Fruit fly (Drosophila melanogaster) whole organism, wandering third instar larva: ENCODE measurements around the gene tadr.

Experiments
- Abd-B ChIP-seq: fragments of >200 bp; optimal IDR thresholded peaks from 2 replicates; lab custom pipeline; 2017; ENCODE audit warnings: missing biosample characterization, missing genetic modification characterization
- CG32264 ChIP-seq: fragments of 200-800 bp; sonication (Bioruptor generic); optimal IDR thresholded peaks from 2 replicates; lab custom pipeline; 2016; ENCODE audit warnings: missing biosample characterization, missing genetic modification characterization
- CG9705 ChIP-seq: fragments of 200-800 bp; sonication (Bioruptor generic); optimal IDR thresholded peaks from 2 replicates; lab custom pipeline; 2018; ENCODE audit warnings: missing biosample characterization, mild to moderate bottlenecking, missing genetic modification characterization
- CrebA ChIP-seq: fragments of 200-800 bp; sonication (Bioruptor generic); optimal IDR thresholded peaks from 2 replicates; lab custom pipeline; 2016; ENCODE audit warnings: missing biosample characterization, mild to moderate bottlenecking, missing genetic modification characterization, borderline replicate concordance
- GATAd ChIP-seq: sonication (Bioruptor generic); optimal IDR thresholded peaks from 2 replicates; lab custom pipeline; 2016; ENCODE audit warnings: missing biosample characterization, missing genetic modification characterization
- Hnf4 ChIP-seq: fragments of 200-800 bp; sonication (Bioruptor generic); optimal IDR thresholded peaks from 2 replicates; lab custom pipeline; 2016; ENCODE audit warnings: missing biosample characterization, mild to moderate bottlenecking, missing genetic modification characterization
- Hr78 ChIP-seq: fragments of >200 bp; optimal IDR thresholded peaks from 2 replicates; lab custom pipeline; 2017; ENCODE audit warnings: missing biosample characterization, missing genetic modification characterization
- Hr83 ChIP-seq: fragments of 200-300 bp; sonication (Bioruptor generic); optimal IDR thresholded peaks from 2 replicates; lab custom pipeline; 2016; ENCODE audit warnings: missing biosample characterization, mild to moderate bottlenecking, missing genetic modification characterization, moderate library complexity; ENCODE audit not compliant: poor library complexity, severe bottlenecking
- Mio ChIP-seq: sonication (Bioruptor generic); optimal IDR thresholded peaks from 2 replicates; lab custom pipeline; 2016; ENCODE audit warnings: missing biosample characterization, missing genetic modification characterization
- Myc ChIP-seq: fragments of >200 bp; optimal IDR thresholded peaks from 2 replicates; lab custom pipeline; 2017
- Rel ChIP-seq, 2 experiments: fragments of 200-800 bp; sonication (Bioruptor generic) in 1 of 2; optimal IDR thresholded peaks; 2 replicates in 1 of 2; 3 replicates in 1 of 2; lab custom pipeline; 2016 to 2019; ENCODE audit warnings: mild to moderate bottlenecking in 2 of 2, missing biosample characterization in 2 of 2, missing genetic modification characterization in 2 of 2, moderate library complexity in 1 of 2
- Sp1 ChIP-seq: fragments of 200-800 bp; sonication (Bioruptor generic); optimal IDR thresholded peaks from 3 replicates; lab custom pipeline; 2019; ENCODE audit warnings: missing biosample characterization, mild to moderate bottlenecking, missing genetic modification characterization, moderate library complexity
- br ChIP-seq: fragments of 200-800 bp; sonication (Bioruptor generic); optimal IDR thresholded peaks from 2 replicates; lab custom pipeline; 2016; ENCODE audit warnings: missing biosample characterization, missing genetic modification characterization
- brk ChIP-seq: fragments of 200-800 bp; sonication (Bioruptor generic); optimal IDR thresholded peaks from 2 replicates; lab custom pipeline; 2016; ENCODE audit warnings: missing biosample characterization, mild to moderate bottlenecking, missing genetic modification characterization
- dl ChIP-seq, 2 experiments: fragments of 175-275, 200-275 bp in 1 of 2; fragments of 200-275 bp in 1 of 2; sonication (Bioruptor generic); optimal IDR thresholded peaks; lab custom pipeline; 2018; ENCODE audit warnings: mild to moderate bottlenecking in 2 of 2, missing biosample characterization in 2 of 2, missing genetic modification characterization in 2 of 2, moderate library complexity in 2 of 2; ENCODE audit not compliant: partially characterized antibody in 2 of 2, insufficient read depth in 1 of 2
- dmrt93B ChIP-seq: fragments of 200-800 bp; sonication (Bioruptor generic); optimal IDR thresholded peaks from 2 replicates; lab custom pipeline; 2018; ENCODE audit warnings: missing biosample characterization, mild to moderate bottlenecking, missing genetic modification characterization
- dsf ChIP-seq: sonication (Bioruptor generic); optimal IDR thresholded peaks from 2 replicates; lab custom pipeline; 2016; ENCODE audit warnings: missing biosample characterization, missing genetic modification characterization, borderline replicate concordance
- ey ChIP-seq: fragments of 200-800 bp; sonication (Bioruptor generic); optimal IDR thresholded peaks from 2 replicates; lab custom pipeline; 2016; ENCODE audit warnings: missing biosample characterization, missing genetic modification characterization
- foxo ChIP-seq, 2 experiments: fragments of 200-800 bp; sonication (Bioruptor generic); optimal IDR thresholded peaks; 2 replicates in 1 of 2; 3 replicates in 1 of 2; lab custom pipeline; 2016 to 2017; ENCODE audit warnings: missing biosample characterization in 2 of 2, missing genetic modification characterization in 2 of 2
- fru ChIP-seq: fragments of 200-800 bp; sonication (Bioruptor generic); optimal IDR thresholded peaks from 3 replicates; lab custom pipeline; 2016; ENCODE audit warnings: missing biosample characterization, mild to moderate bottlenecking, missing genetic modification characterization
- h ChIP-seq: fragments of 200-800 bp; sonication (Bioruptor generic); optimal IDR thresholded peaks from 3 replicates; lab custom pipeline; 2016; ENCODE audit warnings: missing biosample characterization, mild to moderate bottlenecking, missing genetic modification characterization
- jim ChIP-seq: fragments of 175-275, 200-325 bp; sonication (Bioruptor generic); optimal IDR thresholded peaks from 2 replicates; lab custom pipeline; 2016; ENCODE audit warnings: missing biosample characterization, mild to moderate bottlenecking, missing genetic modification characterization
- lola ChIP-seq: fragments of >200 bp; optimal IDR thresholded peaks from 2 replicates; lab custom pipeline; 2017; ENCODE audit warnings: missing biosample characterization, missing genetic modification characterization
- psq ChIP-seq: fragments of 200-800 bp; sonication (Bioruptor generic); optimal IDR thresholded peaks from 3 replicates; lab custom pipeline; 2017; ENCODE audit warnings: missing biosample characterization, mild to moderate bottlenecking, missing genetic modification characterization, moderate library complexity
- rgr ChIP-seq: fragments of 200-800 bp; sonication (Bioruptor generic); optimal IDR thresholded peaks from 3 replicates; lab custom pipeline; 2016; ENCODE audit warnings: missing biosample characterization, mild to moderate bottlenecking, missing genetic modification characterization
- sage ChIP-seq: fragments of 200-800 bp; sonication (Bioruptor generic); optimal IDR thresholded peaks from 2 replicates; lab custom pipeline; 2016; ENCODE audit warnings: missing biosample characterization, mild to moderate bottlenecking, missing genetic modification characterization
- sv ChIP-seq: fragments of 200-800 bp; sonication (Bioruptor generic); optimal IDR thresholded peaks from 3 replicates; lab custom pipeline; 2016; ENCODE audit warnings: missing biosample characterization, missing genetic modification characterization
- tai ChIP-seq: sonication (Bioruptor generic); optimal IDR thresholded peaks from 2 replicates; lab custom pipeline; 2016; ENCODE audit warnings: missing biosample characterization, missing genetic modification characterization
- usp ChIP-seq: fragments of >200 bp; optimal IDR thresholded peaks from 2 replicates; lab custom pipeline; 2017; ENCODE audit warnings: missing biosample characterization, missing genetic modification characterization

Gene tadr

DNA sequence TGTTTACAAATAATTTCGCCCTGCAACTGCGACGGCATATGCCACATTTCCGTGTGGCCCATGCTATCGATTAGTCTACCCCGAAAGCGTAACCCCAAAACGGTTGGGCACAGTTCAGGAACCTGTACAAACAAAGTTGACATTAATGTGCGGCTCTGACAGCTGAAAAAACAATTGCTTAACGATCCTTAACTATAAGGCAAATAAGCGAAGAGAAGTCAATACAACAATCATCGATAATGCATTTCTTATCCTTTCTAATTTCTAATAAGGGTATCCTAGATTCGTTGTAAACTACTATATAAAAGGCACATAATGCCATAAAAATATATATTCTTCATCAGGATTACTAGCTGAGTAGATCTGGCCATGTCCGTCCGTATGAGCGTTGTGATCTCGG, 36.6 kb downstream of the tadr start:
- TF ChIP-seq jim (GFP tag; lab: Kevin White, UChicago) (no peak), Hr83 (GFP tag; lab: Kevin White, UChicago) (no peak), Hr78 (GFP tag; lab: Kevin White, UChicago) (no peak), brk (no peak), h (GFP tag; lab: Kevin White, UChicago) (no peak), Mio (GFP tag; lab: Kevin White, UChicago) (no peak), usp (GFP tag; lab: Kevin White, UChicago) (no peak)

DNA sequence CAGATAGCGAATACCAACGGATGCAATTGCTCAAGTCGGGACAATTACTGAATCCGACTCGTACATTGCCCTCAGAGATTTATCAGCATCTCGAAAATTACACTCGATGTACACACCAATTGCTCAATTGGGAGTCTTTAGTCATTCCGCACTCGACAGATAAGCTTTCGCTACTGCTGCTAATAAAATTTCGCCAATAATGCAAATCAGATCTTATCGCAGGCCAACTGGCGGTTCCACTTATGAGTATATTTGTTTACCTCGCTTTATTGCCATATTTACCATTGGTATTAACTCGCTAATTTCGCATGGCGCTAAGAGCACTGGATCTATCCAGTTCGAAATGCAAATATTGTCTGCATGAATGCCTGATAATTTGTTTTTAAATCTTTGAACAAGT, 38.3 kb downstream of the tadr start:
- TF ChIP-seq h (GFP tag; lab: Kevin White, UChicago) (no peak), br (GFP tag; lab: Kevin White, UChicago) (peak; percentile 51), psq (peak; percentile 4), sage (GFP tag; lab: Kevin White, UChicago) (no peak), Hr78 (GFP tag; lab: Kevin White, UChicago) (no peak), brk (no peak), Hr83 (GFP tag; lab: Kevin White, UChicago) (peak; percentile 31), tai (GFP tag; lab: Kevin White, UChicago) (peak; percentile 4), GATAd (GFP tag; lab: Kevin White, UChicago) (no peak), Sp1 (GFP tag; lab: Kevin White, UChicago) (no peak), CG32264 (peak; percentile 10), rgr (no peak), Hnf4 (GFP tag; lab: Kevin White, UChicago) (peak; percentile 41), dmrt93B (GFP tag; lab: Kevin White, UChicago) (no peak), sv (GFP tag; lab: Kevin White, UChicago) (no peak), dl (GFP tag; optimal IDR thresholded peaks at IDR 0.05; lab: Kevin White, UChicago; ENCODE audit: insufficient read depth in 1 of 2, partially characterized antibody in 2 of 2) (no peak), ey (GFP tag; lab: Kevin White, UChicago) (no peak), Abd-B (GFP tag; lab: Kevin White, UChicago) (no peak), Mio (GFP tag; lab: Kevin White, UChicago) (no peak), Rel (GFP tag; optimal IDR thresholded peaks at IDR 0.05; lab: Kevin White, UChicago) (no peak), Rel (tag; optimal IDR thresholded peaks at IDR 0.05; lab: Kevin White, UChicago) (peak; percentile 40), lola (GFP tag; lab: Kevin White, UChicago) (no peak), jim (GFP tag; lab: Kevin White, UChicago) (no peak)

DNA sequence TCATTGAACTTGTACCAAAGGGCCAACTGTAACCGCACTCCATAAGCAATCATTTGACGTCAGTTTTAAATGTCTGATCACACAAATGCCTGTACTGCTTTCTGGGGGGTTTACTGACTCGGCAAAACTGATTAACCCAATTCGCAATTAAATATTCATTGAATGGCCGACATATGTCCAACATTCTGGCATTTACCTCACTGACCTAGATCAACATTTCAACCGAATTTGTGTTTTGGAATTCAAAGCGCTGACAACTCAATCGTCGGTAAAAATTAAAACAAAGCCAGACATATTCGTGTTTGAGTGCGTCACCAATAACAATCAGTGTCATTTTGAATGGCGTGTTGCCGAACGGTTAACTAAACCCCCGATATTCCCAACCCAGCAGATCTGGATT, 40.5 kb downstream of the tadr start:
- TF ChIP-seq CG32264: no peak
- no peak for TF ChIP-seq Abd-B (GFP tag; lab: Kevin White, UChicago)
- no peak for TF ChIP-seq psq
- TF ChIP-seq Myc (lab: Kevin White, UChicago): no peak
- TF ChIP-seq lola (GFP tag; lab: Kevin White, UChicago): no peak
- TF ChIP-seq dmrt93B (GFP tag; lab: Kevin White, UChicago): no peak
- TF ChIP-seq Rel (GFP tag; optimal IDR thresholded peaks at IDR 0.05; lab: Kevin White, UChicago): no peak
- no peak for TF ChIP-seq Rel (tag; optimal IDR thresholded peaks at IDR 0.05; lab: Kevin White, UChicago)
- TF ChIP-seq CrebA (GFP tag; lab: Kevin White, UChicago): no peak
- TF ChIP-seq CG9705 (GFP tag; lab: Kevin White, UChicago): no peak
- TF ChIP-seq sv (GFP tag; lab: Kevin White, UChicago): no peak
- no peak for TF ChIP-seq foxo (GFP tag; optimal IDR thresholded peaks at IDR 0.05; lab: Kevin White, UChicago)
- TF ChIP-seq Hnf4 (GFP tag; lab: Kevin White, UChicago): no peak
- TF ChIP-seq GATAd (GFP tag; lab: Kevin White, UChicago): no peak
- no peak for TF ChIP-seq dsf (GFP tag; lab: Kevin White, UChicago)
- TF ChIP-seq fru: no peak
- TF ChIP-seq sage (GFP tag; lab: Kevin White, UChicago): no peak
- no peak for TF ChIP-seq h (GFP tag; lab: Kevin White, UChicago)
- TF ChIP-seq Mio (GFP tag; lab: Kevin White, UChicago): no peak
- TF ChIP-seq Hr83 (GFP tag; lab: Kevin White, UChicago): no peak
